Worm (Caenorhabditis elegans): ENCODE results near the gene wsp-1.

DNA sequence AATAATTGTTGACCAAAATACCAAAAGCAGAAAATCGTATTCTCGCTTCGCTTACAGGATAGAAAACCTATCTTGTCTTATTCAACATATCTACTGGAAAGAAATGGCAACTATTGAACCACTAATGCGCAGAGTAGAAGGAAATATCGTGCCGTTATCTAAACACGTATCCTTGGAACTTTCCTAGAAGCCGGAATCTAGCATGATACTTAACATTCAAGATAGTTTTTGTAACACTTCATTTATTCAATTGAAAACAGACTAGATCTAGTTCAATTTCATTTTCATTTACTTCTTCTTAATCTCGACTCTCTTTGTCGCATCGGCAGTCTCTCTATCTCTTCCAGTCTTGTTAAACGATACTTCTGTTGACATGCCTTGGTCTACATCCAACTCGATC is 43.8 kb downstream of the wsp-1 start:
- TF ChIP-seq pha-4 (tag; optimal IDR thresholded peaks at IDR 0.05), result no peak
- no peak for TF ChIP-seq ztf-11 (tag; optimal IDR thresholded peaks at IDR 0.05)
- no peak for TF ChIP-seq nhr-77 (tag; optimal IDR thresholded peaks at IDR 0.05)
- no peak for TF ChIP-seq ZK546.5 (tag; optimal IDR thresholded peaks at IDR 0.05)
- no peak for TF ChIP-seq fos-1 (tag; optimal IDR thresholded peaks at IDR 0.05)
- no peak for TF ChIP-seq unc-62 (GFP tag; optimal IDR thresholded peaks at IDR 0.05)

All from whole organism, L3 larva.